Worm (Caenorhabditis elegans) whole organism, young adult: ENCODE data around the gene W01B6.3.

Experiments
- ceh-100 ChIP-seq: fragments of 200-800 bp; sonication (Bioruptor generic); IDR thresholded peaks from 2 replicates; pipeline ENCODE4 v1.3.6; 2022; ENCODE audit warnings: missing genetic modification reagents, missing genetic modification characterization, missing compliant biosample characterization
- ceh-27 ChIP-seq: fragments of 200-800 bp; sonication (Bioruptor generic); optimal IDR thresholded peaks from 2 replicates; lab custom pipeline; 2018; ENCODE audit warnings: mild to moderate bottlenecking, missing genetic modification characterization, moderate library complexity, missing compliant biosample characterization
- efl-1 ChIP-seq: fragments of 150-350 bp; optimal IDR thresholded peaks from 2 replicates; lab custom pipeline; 2014; ENCODE audit warnings: missing biosample characterization, missing genetic modification reagents, missing genetic modification characterization
- lir-1 ChIP-seq: fragments of 200-800 bp; sonication (Bioruptor generic); conservative IDR thresholded peaks from 2 replicates; pipeline ENCODE4 v1.3.6; 2022; ENCODE audit warnings: missing genetic modification reagents, missing genetic modification characterization, missing compliant biosample characterization
- nhr-80 ChIP-seq: sonication (generic microtip); optimal IDR thresholded peaks from 2 replicates; lab custom pipeline; 2016; ENCODE audit warnings: missing genetic modification characterization, missing compliant biosample characterization
- sea-2 ChIP-seq: fragments of 200-800 bp; sonication (Bioruptor generic); IDR thresholded peaks from 2 replicates; pipeline ENCODE4 v1.3.6; 2022; ENCODE audit warnings: missing genetic modification characterization, missing compliant biosample characterization
- unc-62 ChIP-seq: fragments of 150-350 bp; optimal IDR thresholded peaks from 2 replicates; lab custom pipeline; 2014; ENCODE audit warnings: missing biosample characterization, missing genetic modification reagents, missing genetic modification characterization

ce11 chrIV:10089777-10090176, 17.4 kb upstream of the W01B6.3 start, which contains the start of gene ttr-39:
- TF ChIP-seq ceh-100 (GFP tag; lab: Robert Waterston, UW) (no peak), nhr-80 (tag; lab: Kevin White, UChicago) (no peak), sea-2 (GFP tag; lab: Robert Waterston, UW) (no peak), ceh-27 (GFP tag; lab: Kevin White, UChicago) (no peak), efl-1 (GFP tag; lab: Kevin White, UChicago) (no peak), unc-62 (no peak), lir-1 (GFP tag; lab: Robert Waterston, UW) (no peak)
